Fruit fly (Drosophila melanogaster) whole organism, pupa: Measurements from ENCODE around the gene Mic26-27.
A peak's percentile ranks its signal among the peaks of the same experiment; 100 is the strongest.

ENCODE experiments used
- CG10348 ChIP-seq: fragments of 200-800 bp; sonication (Bioruptor generic); IDR thresholded peaks from 2 replicates; pipeline ENCODE4 v1.3.6; 2022; ENCODE audit warnings: missing biosample characterization, missing genetic modification characterization
- CG12605 ChIP-seq: fragments of 200-800 bp; sonication (Bioruptor generic); IDR thresholded peaks from 2 replicates; pipeline ENCODE4 v1.3.6; 2022; ENCODE audit warnings: missing biosample characterization, missing genetic modification characterization
- CG14655 ChIP-seq: fragments of 200-800 bp; sonication (Bioruptor generic); optimal IDR thresholded peaks from 3 replicates; lab custom pipeline; 2017; ENCODE audit warnings: mild to moderate bottlenecking, missing biosample characterization, missing genetic modification reagents, missing genetic modification characterization
- CG17806 ChIP-seq: fragments of 200-800 bp; sonication (Bioruptor generic); optimal IDR thresholded peaks from 2 replicates; lab custom pipeline; 2018; ENCODE audit warnings: missing biosample characterization, mild to moderate bottlenecking, missing genetic modification characterization, moderate library complexity
- CG32121 ChIP-seq: fragments of 200-800 bp; sonication (Bioruptor generic); IDR thresholded peaks from 2 replicates; pipeline ENCODE4 v1.3.6; 2022; ENCODE audit warnings: missing biosample characterization, missing genetic modification characterization
- CG34367 ChIP-seq: fragments of 200-800 bp; sonication (Bioruptor generic); optimal IDR thresholded peaks from 2 replicates; lab custom pipeline; 2018; ENCODE audit warnings: missing biosample characterization, mild to moderate bottlenecking, missing genetic modification characterization
- CG4496 ChIP-seq: fragments of 200-800 bp; sonication (Bioruptor generic); IDR thresholded peaks from 3 replicates; pipeline ENCODE4 v1.3.6; 2022; ENCODE audit warnings: missing biosample characterization, missing genetic modification characterization
- CG8301 ChIP-seq: fragments of 200-800 bp; sonication (Bioruptor generic); optimal IDR thresholded peaks from 2 replicates; lab custom pipeline; 2018; ENCODE audit warnings: missing biosample characterization, mild to moderate bottlenecking, missing genetic modification characterization
- Ets98B ChIP-seq: fragments of 200-800 bp; sonication (Bioruptor generic); IDR thresholded peaks from 2 replicates; pipeline ENCODE4 v1.3.6; 2022; ENCODE audit warnings: missing biosample characterization, missing genetic modification characterization
- Pif1B ChIP-seq: fragments of 200-800 bp; sonication (Bioruptor generic); optimal IDR thresholded peaks from 3 replicates; lab custom pipeline; 2016; ENCODE audit warnings: missing biosample characterization, missing genetic modification characterization
- Snoo ChIP-seq: fragments of 200-800 bp; sonication (Bioruptor generic); optimal IDR thresholded peaks from 3 replicates; lab custom pipeline; 2017; ENCODE audit warnings: missing biosample characterization, mild to moderate bottlenecking, missing genetic modification characterization, inconsistent platforms
- fd96Ca ChIP-seq: fragments of 200-800 bp; sonication (Bioruptor generic); IDR thresholded peaks from 3 replicates; pipeline ENCODE4 v1.3.6; 2022; ENCODE audit warnings: missing biosample characterization, missing genetic modification characterization
- rn ChIP-seq: fragments of 200-800 bp; sonication (Bioruptor generic); IDR thresholded peaks from 2 replicates; pipeline ENCODE4 v1.3.6; 2022; ENCODE audit warnings: missing biosample characterization, missing genetic modification characterization

dm6 chr3R:16119441-16119840, 27.2 kb downstream of the Mic26-27 start:
- TF ChIP-seq CG10348 (GFP tag; lab: Robert Waterston, UW) (peak; percentile 30; the same call in 1 of the 2 replicates), fd96Ca (peak; percentile 88), CG34367 (tag; lab: Kevin White, UChicago) (peak; percentile 30), rn (GFP tag; lab: Robert Waterston, UW) (peak; percentile 59; the same call in 1 of the 2 replicates), CG4496 (GFP tag; lab: Robert Waterston, UW) (peak; percentile 92), Ets98B (GFP tag; lab: Robert Waterston, UW) (peak; percentile 87), CG32121 (GFP tag; lab: Robert Waterston, UW) (peak; percentile 78), CG14655 (GFP tag; lab: Kevin White, UChicago) (peak; percentile 93), Snoo (tag; lab: Kevin White, UChicago) (no peak), CG8301 (tag; lab: Kevin White, UChicago) (peak; percentile 93), Pif1B (GFP tag; lab: Kevin White, UChicago) (peak; percentile 77), CG12605 (peak; percentile 73), CG17806 (peak; percentile 45)
